Worm (Caenorhabditis elegans): ENCODE data around the gene R04A9.7.
A peak's percentile ranks its signal among the peaks of the same experiment; 100 is the strongest.

Gene R04A9.7

DNA sequence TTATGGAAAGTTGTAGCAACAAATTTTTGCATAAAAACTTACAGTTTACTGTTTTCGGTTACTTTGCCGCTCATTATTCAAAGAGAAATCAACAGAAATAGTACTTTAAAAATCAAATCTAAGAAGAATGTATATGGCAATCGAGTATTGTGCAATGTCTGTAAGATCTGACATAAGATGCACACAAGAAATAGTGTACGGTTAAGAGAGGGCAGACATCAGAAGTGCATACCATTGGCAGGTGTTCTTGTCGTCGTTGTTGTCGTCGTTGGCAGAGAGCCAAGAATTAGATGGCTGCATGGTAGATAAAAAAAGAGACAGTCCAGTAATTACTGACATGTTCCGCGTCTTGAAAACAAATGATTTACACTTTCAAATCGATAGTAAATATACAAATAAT is at the start of gene R04A9.7:
R04A9.7 (minus strand) TSS at position 184 of the 400 bp plus-strand sequence.
- TF ChIP-seq rnt-1 (tag; optimal IDR thresholded peaks at IDR 0.05): no peak
- no peak for TF ChIP-seq nhr-77 (tag; optimal IDR thresholded peaks at IDR 0.05)
- no peak for TF ChIP-seq mef-2 (tag; optimal IDR thresholded peaks at IDR 0.05)
- no peak for TF ChIP-seq C16A3.4 (tag; optimal IDR thresholded peaks at IDR 0.05)
- no peak for TF ChIP-seq ceh-88 (GFP tag; IDR thresholded peaks at IDR 0.05)
- TF ChIP-seq lin-35 (GFP tag; optimal IDR thresholded peaks at IDR 0.05): no peak
- TF ChIP-seq elt-3 (tag; optimal IDR thresholded peaks at IDR 0.05): no peak
- no peak for TF ChIP-seq C34B4.2 (tag; optimal IDR thresholded peaks at IDR 0.05)
- no peak for TF ChIP-seq lin-39 (tag; optimal IDR thresholded peaks at IDR 0.05)
- no peak for TF ChIP-seq nhr-76 (tag; optimal IDR thresholded peaks at IDR 0.05)

DNA sequence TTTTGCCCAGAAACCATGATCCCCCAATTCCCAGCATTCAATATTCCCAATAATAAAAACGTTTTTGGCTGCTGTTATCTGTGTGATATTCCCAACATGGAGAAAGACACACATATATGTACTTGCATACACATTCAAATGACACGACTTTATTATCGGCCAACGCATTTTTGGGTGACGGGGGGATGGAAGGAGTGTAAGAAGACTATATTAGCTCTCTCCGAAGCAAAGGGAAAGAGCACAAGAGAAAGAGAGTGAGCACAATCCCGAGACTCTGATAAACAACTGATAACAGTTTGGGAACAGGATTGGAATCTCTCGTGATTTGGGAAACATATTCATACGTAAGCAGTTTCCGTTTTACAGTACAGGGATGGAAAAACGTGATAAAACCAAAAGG is 45.7 kb upstream of the R04A9.7 start:
- TF ChIP-seq pag-3 (tag; optimal IDR thresholded peaks at IDR 0.05; ENCODE audit: borderline replicate concordance, insufficient read depth) (no peak), nhr-77 (tag; optimal IDR thresholded peaks at IDR 0.05) (no peak), efl-1 (optimal IDR thresholded peaks at IDR 0.05) (no peak), efl-1 (GFP tag; optimal IDR thresholded peaks at IDR 0.05 in 1 of 2) (no peak), tlp-1 (tag; optimal IDR thresholded peaks at IDR 0.05) (no peak), grh-1 (GFP tag; IDR thresholded peaks at IDR 0.05) (no peak), nhr-90 (tag; optimal IDR thresholded peaks at IDR 0.05; ENCODE audit: poor library complexity) (peak; percentile 40), pax-3 (tag; optimal IDR thresholded peaks at IDR 0.05) (no peak), fkh-4 (tag; optimal IDR thresholded peaks at IDR 0.05; ENCODE audit: borderline replicate concordance) (no peak), pqm-1 (tag; optimal IDR thresholded peaks at IDR 0.05) (no peak), irx-1 (tag; optimal IDR thresholded peaks at IDR 0.05) (no peak), jun-1 (tag; optimal IDR thresholded peaks at IDR 0.05) (peak; percentile 33), elt-2 (tag; optimal IDR thresholded peaks at IDR 0.05) (peak; percentile 92), ceh-82 (tag; optimal IDR thresholded peaks at IDR 0.05) (no peak), unc-30 (tag; optimal IDR thresholded peaks at IDR 0.05) (no peak), lin-35 (GFP tag; optimal IDR thresholded peaks at IDR 0.05) (peak in 1 of 2 experiments; percentile 38), lin-13 (GFP tag; optimal IDR thresholded peaks at IDR 0.05) (no peak), hlh-4 (tag; optimal IDR thresholded peaks at IDR 0.05) (no peak), nhr-71 (tag; optimal IDR thresholded peaks at IDR 0.05) (peak; percentile 8), hpl-2 (GFP tag; optimal IDR thresholded peaks at IDR 0.05) (no peak), nhr-11 (tag; optimal IDR thresholded peaks at IDR 0.05) (no peak), F16B12.6 (tag; optimal IDR thresholded peaks at IDR 0.05) (no peak)

DNA sequence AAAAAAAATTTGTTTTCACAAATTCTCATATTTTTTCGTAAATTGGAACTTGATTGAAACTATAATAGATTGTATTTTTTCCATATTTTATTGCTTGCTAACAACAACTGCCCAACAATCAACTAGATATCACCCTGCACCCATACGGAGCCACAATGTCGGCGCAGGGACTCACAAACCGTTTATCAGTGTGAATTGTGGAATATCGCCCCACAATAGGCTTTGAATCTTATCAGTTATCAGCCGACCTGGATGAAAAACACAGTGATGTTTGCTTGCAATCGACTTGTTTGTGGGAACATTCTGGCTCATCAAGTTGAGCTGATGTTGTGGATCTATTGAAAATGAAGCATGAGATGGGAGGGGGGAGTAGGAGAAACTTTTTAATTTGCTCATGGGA is 44.3 kb upstream of the R04A9.7 start:
- TF ChIP-seq nhr-20 (tag; optimal IDR thresholded peaks at IDR 0.05) (no peak), mab-9 (GFP tag; IDR thresholded peaks at IDR 0.05) (no peak), isw-1 (GFP tag; IDR thresholded peaks at IDR 0.05) (no peak), elt-3 (tag; optimal IDR thresholded peaks at IDR 0.05) (no peak), lin-13 (GFP tag; optimal IDR thresholded peaks at IDR 0.05) (no peak), fkh-4 (tag; optimal IDR thresholded peaks at IDR 0.05; ENCODE audit: borderline replicate concordance) (no peak), grh-1 (GFP tag; IDR thresholded peaks at IDR 0.05) (no peak), elt-2 (tag; optimal IDR thresholded peaks at IDR 0.05) (peak; percentile 49)

DNA sequence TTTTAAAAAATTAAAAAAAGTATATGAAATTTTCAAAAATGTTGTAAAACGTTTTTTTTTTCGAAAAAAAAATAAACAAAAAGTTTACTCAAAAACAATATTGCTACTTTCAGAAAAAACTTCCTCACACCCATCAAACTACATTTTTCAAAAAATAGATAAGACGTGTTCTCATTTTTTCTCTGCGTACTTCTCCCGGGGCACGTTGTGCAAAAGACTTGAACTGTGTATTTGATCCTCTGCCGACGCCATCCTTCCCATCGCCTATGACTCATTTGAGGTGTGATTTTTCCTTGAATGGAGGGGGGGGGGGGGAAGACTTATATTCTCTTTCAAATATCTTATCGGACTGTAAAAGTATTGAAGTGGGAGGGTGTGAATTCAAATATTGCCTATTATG is 43.7 kb upstream of the R04A9.7 start:
- TF ChIP-seq pag-3 (tag; optimal IDR thresholded peaks at IDR 0.05; ENCODE audit: borderline replicate concordance, insufficient read depth) (no peak), elt-2 (tag; optimal IDR thresholded peaks at IDR 0.05) (peak; percentile 0), pqm-1 (tag; optimal IDR thresholded peaks at IDR 0.05) (no peak), nhr-71 (tag; optimal IDR thresholded peaks at IDR 0.05) (no peak)

DNA sequence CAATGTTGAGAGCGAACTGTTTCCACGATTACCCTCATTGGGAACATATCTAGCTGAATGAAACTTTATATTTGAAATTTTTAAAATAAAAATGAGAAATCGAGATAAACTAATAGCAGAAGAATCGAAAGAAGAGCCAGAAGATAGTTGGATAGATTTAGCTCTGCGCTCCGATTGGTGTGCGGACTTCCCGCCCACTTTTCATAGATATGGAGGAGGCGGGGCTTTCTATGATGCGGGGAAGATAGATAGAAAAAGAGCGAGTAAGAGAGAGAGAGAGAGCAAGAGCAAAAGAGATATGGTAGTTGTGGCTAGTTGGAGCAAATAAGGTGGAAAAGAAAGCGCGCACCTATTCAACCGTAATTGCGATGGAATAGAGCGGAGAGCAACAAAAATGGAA is 39.1 kb upstream of the R04A9.7 start, which contains the start of gene dve-1:
dve-1 (minus strand) TSS at position 66 of the 400 bp plus-strand sequence.
- TF ChIP-seq nhr-28 (tag; optimal IDR thresholded peaks at IDR 0.05): no peak
- TF ChIP-seq nhr-19 (GFP tag; conservative IDR thresholded peaks at IDR 0.05): no peak
- no peak for TF ChIP-seq rnt-1 (tag; optimal IDR thresholded peaks at IDR 0.05)
- no peak for TF ChIP-seq ceh-82 (tag; optimal IDR thresholded peaks at IDR 0.05)
